Fruit fly (Drosophila melanogaster): ENCODE data around the gene CG10864.

The CG10864 gene

dm6 chr3R:18412279-18413214, 1.1 kb upstream of the CG10864 start, which contains the start of gene CG31122 (continued):
- peak; percentile 97 for TF ChIP-seq BEAF-32 (GFP tag; optimal IDR thresholded peaks at IDR 0.05)
- TF ChIP-seq ato (GFP tag; IDR thresholded peaks at IDR 0.05; ENCODE audit: partially characterized antibody): peak; percentile 82
- TF ChIP-seq CG17361 (GFP tag; IDR thresholded peaks at IDR 0.05): no peak; the same call in 2 of the 3 replicates
- no peak for TF ChIP-seq Lim3 (GFP tag; IDR thresholded peaks at IDR 0.05)
- no peak for TF ChIP-seq chm (GFP tag; IDR thresholded peaks at IDR 0.05)
- no peak for TF ChIP-seq Nf-YC (tag; optimal IDR thresholded peaks at IDR 0.05)
- no peak for TF ChIP-seq CrebB (tag; optimal IDR thresholded peaks at IDR 0.05)
- TF ChIP-seq MBD-R2 (GFP tag; IDR thresholded peaks at IDR 0.05): peak; percentile 49
- no peak for TF ChIP-seq CG15011 (GFP tag; optimal IDR thresholded peaks at IDR 0.05)
- peak; percentile 84 for TF ChIP-seq CG14710 (tag; optimal IDR thresholded peaks at IDR 0.05)
- TF ChIP-seq Neu2 (GFP tag; optimal IDR thresholded peaks at IDR 0.05; ENCODE audit: borderline replicate concordance): peak; percentile 91
- TF ChIP-seq da (GFP tag; optimal IDR thresholded peaks at IDR 0.05): no peak
- no peak for TF ChIP-seq dati (GFP tag; IDR thresholded peaks at IDR 0.05)
- TF ChIP-seq NK7.1 (GFP tag; optimal IDR thresholded peaks at IDR 0.05): no peak
- no peak for TF ChIP-seq phol (tag; optimal IDR thresholded peaks at IDR 0.05)
- TF ChIP-seq HmgD (GFP tag; optimal IDR thresholded peaks at IDR 0.05): no peak
- no peak for TF ChIP-seq CG1832 (GFP tag; optimal IDR thresholded peaks at IDR 0.05)
- no peak for TF ChIP-seq CG17612 (GFP tag; IDR thresholded peaks at IDR 0.05)
- TF ChIP-seq CG3065 (GFP tag; optimal IDR thresholded peaks at IDR 0.05): no peak
- TF ChIP-seq unc-4 (GFP tag; IDR thresholded peaks at IDR 0.05; ENCODE audit: partially characterized antibody): peak; percentile 95
- TF ChIP-seq Fer3 (tag; optimal IDR thresholded peaks at IDR 0.05): no peak
- TF ChIP-seq CG15269 (tag; optimal IDR thresholded peaks at IDR 0.05): no peak
- TF ChIP-seq H15 (GFP tag; IDR thresholded peaks at IDR 0.05): no peak
- peak; percentile 75 for TF ChIP-seq Dref (GFP tag; IDR thresholded peaks at IDR 0.05)
- peak; percentile 73 for TF ChIP-seq Lhr (GFP tag; optimal IDR thresholded peaks at IDR 0.05)
- TF ChIP-seq CG5180 (GFP tag; optimal IDR thresholded peaks at IDR 0.05): no peak
- peak; percentile 75 for TF ChIP-seq CG9932 (GFP tag; IDR thresholded peaks at IDR 0.05)
- TF ChIP-seq fd3F (GFP tag; optimal IDR thresholded peaks at IDR 0.05): no peak
- TF ChIP-seq CG31224 (GFP tag; IDR thresholded peaks at IDR 0.05): no peak
- TF ChIP-seq zen2 (GFP tag; IDR thresholded peaks at IDR 0.05; ENCODE audit: partially characterized antibody): peak; percentile 97
- TF ChIP-seq gem (tag; optimal IDR thresholded peaks at IDR 0.05): peak; percentile 60
- no peak for TF ChIP-seq CG7745 (tag; optimal IDR thresholded peaks at IDR 0.05)
- peak; percentile 66 for TF ChIP-seq Blimp-1 (GFP tag; optimal IDR thresholded peaks at IDR 0.05)
- TF ChIP-seq Asciz (GFP tag; optimal IDR thresholded peaks at IDR 0.05): no peak
- TF ChIP-seq CG4854 (GFP tag; optimal IDR thresholded peaks at IDR 0.05): peak; percentile 32
- peak; percentile 36; the same call in 1 of the 2 replicates for TF ChIP-seq CG31441 (GFP tag; IDR thresholded peaks at IDR 0.05)
- TF ChIP-seq Dip3 (GFP tag; optimal IDR thresholded peaks at IDR 0.05): peak; percentile 69
- TF ChIP-seq ttk (GFP tag; IDR thresholded peaks at IDR 0.05): peak; percentile 32; the same call in 1 of the 2 replicates
- TF ChIP-seq CG17359 (tag; optimal IDR thresholded peaks at IDR 0.05): no peak
- peak; percentile 96 for TF ChIP-seq hb (GFP tag; IDR thresholded peaks at IDR 0.05; ENCODE audit: partially characterized antibody)
- peak; percentile 67 for TF ChIP-seq lilli (GFP tag; optimal IDR thresholded peaks at IDR 0.05)
- TF ChIP-seq CG10366 (GFP tag; IDR thresholded peaks at IDR 0.05): no peak
- no peak for TF ChIP-seq schlank (tag; optimal IDR thresholded peaks at IDR 0.05)
- TF ChIP-seq CG3838 (GFP tag; optimal IDR thresholded peaks at IDR 0.05): no peak
- no peak for TF ChIP-seq Nf-YA (GFP tag; IDR thresholded peaks at IDR 0.05)
- no peak for TF ChIP-seq peb (GFP tag; IDR thresholded peaks at IDR 0.05)
- TF ChIP-seq Xbp1 (GFP tag; optimal IDR thresholded peaks at IDR 0.05): peak; percentile 48
- TF ChIP-seq BtbVII (GFP tag; optimal IDR thresholded peaks at IDR 0.05): peak; percentile 7

All from whole organism, embryonic.